Fruit fly (Drosophila melanogaster) whole organism: Measurements from ENCODE around the gene Gbeta5.

Experiments used
- CG8478 ChIP-seq: fragments of >200 bp; optimal IDR thresholded peaks from 2 replicates; lab custom pipeline; 2018; ENCODE audit warnings: inconsistent platforms
- EcR ChIP-seq, 2 experiments: fragments of >200 bp; optimal IDR thresholded peaks; 2 replicates each; lab custom pipeline; 2017; ENCODE audit warnings: missing biosample characterization in 2 of 2, missing genetic modification characterization in 2 of 2, missing genetic modification reagents in 2 of 2
- psq ChIP-seq: fragments of >200 bp; optimal IDR thresholded peaks from 2 replicates; lab custom pipeline; 2017
- usp ChIP-seq: fragments of >200 bp; optimal IDR thresholded peaks from 2 replicates; lab custom pipeline; 2017; ENCODE audit warnings: missing biosample characterization, missing genetic modification characterization, mixed read lengths

dm6 chrX:8112715-8113114, 39.4 kb downstream of the Gbeta5 start:
- TF ChIP-seq psq (lab: Kevin White, UChicago) (no peak), usp (GFP tag; lab: Kevin White, UChicago) (no peak), EcR (GFP tag; optimal IDR thresholded peaks at IDR 0.05; lab: Kevin White, UChicago) (no peak), CG8478 (lab: Kevin White, UChicago) (no peak)
